Fruit fly (Drosophila melanogaster): Measurements from ENCODE around the gene Mur29B.

The Mur29B gene

DNA sequence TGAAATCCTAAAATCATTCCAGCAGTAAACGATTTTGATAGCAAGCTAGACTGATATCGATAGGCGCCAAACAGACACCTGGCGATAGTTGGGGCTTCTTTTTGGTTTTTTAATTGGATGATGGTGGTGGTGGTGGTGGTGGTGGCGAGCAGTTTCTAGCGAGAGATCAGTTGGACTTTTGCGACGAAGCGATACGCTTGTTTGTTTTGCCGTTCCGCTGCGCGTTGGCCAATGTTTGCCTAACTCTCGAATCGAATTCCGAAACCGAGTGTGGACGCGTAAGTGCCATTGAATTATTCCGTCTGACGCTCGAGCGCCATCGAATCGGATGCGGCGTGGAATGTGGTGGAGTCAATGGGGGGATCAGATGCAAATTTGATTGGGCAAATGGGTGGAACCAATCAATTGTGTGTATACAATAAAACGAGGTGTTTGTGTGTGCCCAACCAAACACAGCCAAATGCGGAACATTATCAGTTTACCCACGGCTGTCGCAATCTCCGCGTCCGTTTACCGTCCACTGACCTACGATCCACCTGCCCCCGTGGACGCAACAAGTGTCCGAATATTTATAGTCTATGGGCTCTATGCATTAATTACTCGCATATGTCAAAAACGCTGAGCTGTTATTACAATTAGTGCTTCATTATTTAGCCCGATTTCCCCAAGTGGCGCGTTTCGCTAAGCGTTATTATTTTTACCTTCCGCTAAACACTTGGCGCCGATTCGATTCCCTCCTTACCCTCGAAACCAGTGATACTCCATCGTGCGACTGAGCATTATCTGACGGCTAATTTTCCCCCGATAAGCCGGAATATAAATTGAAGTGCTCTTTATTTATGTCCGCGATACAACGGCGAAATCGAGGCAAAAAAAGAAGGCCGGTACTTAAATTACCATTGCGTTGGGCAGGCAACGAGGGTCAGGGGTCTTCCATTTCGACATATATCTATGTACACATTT, 18.7 kb downstream of the Mur29B start, which contains the start of gene CG17292 (continued):
- TF ChIP-seq cas (GFP tag; IDR thresholded peaks at IDR 0.05) (peak; percentile 40; the same call in 1 of the 2 replicates), Taf1 (GFP tag; IDR thresholded peaks at IDR 0.05) (0 out of 2 replicates have a peak, but pooled peaks have one; percentile 10), nmo (GFP tag; optimal IDR thresholded peaks at IDR 0.05) (no peak), CG5180 (GFP tag; optimal IDR thresholded peaks at IDR 0.05) (peak; percentile 39), gcm (GFP tag; optimal IDR thresholded peaks at IDR 0.05) (peak; percentile 59), gfzf (GFP tag; optimal IDR thresholded peaks at IDR 0.05) (peak; percentile 53), GATAe (GFP tag; conservative IDR thresholded peaks at IDR 0.05) (peak; percentile 18; the same call in 1 of the 2 replicates), z (GFP tag; IDR thresholded peaks at IDR 0.05) (peak; percentile 15; the same call in 1 of the 3 replicates), abd-A (tag; optimal IDR thresholded peaks at IDR 0.05) (peak; percentile 91), ssp (GFP tag; IDR thresholded peaks at IDR 0.05) (peak; percentile 14; the same call in 1 of the 2 replicates), fd3F (GFP tag; optimal IDR thresholded peaks at IDR 0.05) (peak; percentile 6), Eip74EF (GFP tag; optimal IDR thresholded peaks at IDR 0.05) (peak in 1 of 2 experiments; percentile 48), Side (GFP tag; optimal IDR thresholded peaks at IDR 0.05) (peak; percentile 43), CG9437 (GFP tag; optimal IDR thresholded peaks at IDR 0.05) (no peak), CG7987 (GFP tag; optimal IDR thresholded peaks at IDR 0.05) (peak; percentile 55), CG15011 (GFP tag; optimal IDR thresholded peaks at IDR 0.05) (peak; percentile 12), CG1832 (GFP tag; optimal IDR thresholded peaks at IDR 0.05) (no peak), gem (tag; optimal IDR thresholded peaks at IDR 0.05) (peak; percentile 41), H15 (GFP tag; IDR thresholded peaks at IDR 0.05) (peak; percentile 35; the same call in 1 of the 3 replicates), CG4730 (GFP tag; IDR thresholded peaks at IDR 0.05) (no peak), CG2202 (tag; optimal IDR thresholded peaks at IDR 0.05) (no peak), CG12659 (GFP tag; optimal IDR thresholded peaks at IDR 0.05) (peak; percentile 85), ttk (GFP tag; IDR thresholded peaks at IDR 0.05) (no peak; the same call in 1 of the 2 replicates), CG13296 (GFP tag; optimal IDR thresholded peaks at IDR 0.05) (peak; percentile 54), sna (GFP tag; IDR thresholded peaks at IDR 0.05; ENCODE audit: partially characterized antibody) (peak; percentile 89), CG11398 (GFP tag; optimal IDR thresholded peaks at IDR 0.05) (peak; percentile 50), Dip2 (GFP tag; IDR thresholded peaks at IDR 0.05) (no peak), ind (GFP tag; optimal IDR thresholded peaks at IDR 0.05) (no peak), CG10267 (tag; optimal IDR thresholded peaks at IDR 0.05) (peak; percentile 16), tll (GFP tag; optimal IDR thresholded peaks at IDR 0.05) (no peak), CG17829 (tag; optimal IDR thresholded peaks at IDR 0.05) (no peak), Ada2b (GFP tag; IDR thresholded peaks at IDR 0.05) (peak; percentile 20; the same call in 1 of the 2 replicates), D (optimal IDR thresholded peaks at IDR 0.05) (no peak), D (GFP tag; optimal IDR thresholded peaks at IDR 0.05) (no peak), Camta (GFP tag; optimal IDR thresholded peaks at IDR 0.05) (no peak), sima (GFP tag; optimal IDR thresholded peaks at IDR 0.05) (no peak), luna (GFP tag; optimal IDR thresholded peaks at IDR 0.05) (no peak), gsb (GFP tag; IDR thresholded peaks at IDR 0.05) (0 out of 2 replicates have a peak, but pooled peaks have one; percentile 41), Doc3 (GFP tag; IDR thresholded peaks at IDR 0.05; ENCODE audit: partially characterized antibody) (peak; percentile 87), Vsx1 (GFP tag; optimal IDR thresholded peaks at IDR 0.05) (peak; percentile 62), CG15696 (tag; optimal IDR thresholded peaks at IDR 0.05) (no peak), Meics (GFP tag; optimal IDR thresholded peaks at IDR 0.05) (peak; percentile 67), CG16813 (GFP tag; IDR thresholded peaks at IDR 0.05; ENCODE audit: partially characterized antibody) (peak; percentile 80), dm (GFP tag; optimal IDR thresholded peaks at IDR 0.05) (no peak), Bdp1 (GFP tag; optimal IDR thresholded peaks at IDR 0.05) (no peak), Hr39 (optimal IDR thresholded peaks at IDR 0.05) (no peak), cato (GFP tag; optimal IDR thresholded peaks at IDR 0.05; ENCODE audit: borderline replicate concordance) (no peak)
